Fruit fly (Drosophila melanogaster) whole organism, wandering third instar larva: ENCODE data around the gene CG43630.

Experiments
- Abd-B ChIP-seq: fragments of >200 bp; optimal IDR thresholded peaks from 2 replicates; lab custom pipeline; 2017; ENCODE audit warnings: missing biosample characterization, missing genetic modification characterization
- CG32264 ChIP-seq: fragments of 200-800 bp; sonication (Bioruptor generic); optimal IDR thresholded peaks from 2 replicates; lab custom pipeline; 2016; ENCODE audit warnings: missing biosample characterization, missing genetic modification characterization
- CG9705 ChIP-seq: fragments of 200-800 bp; sonication (Bioruptor generic); optimal IDR thresholded peaks from 2 replicates; lab custom pipeline; 2018; ENCODE audit warnings: missing biosample characterization, mild to moderate bottlenecking, missing genetic modification characterization
- CrebA ChIP-seq: fragments of 200-800 bp; sonication (Bioruptor generic); optimal IDR thresholded peaks from 2 replicates; lab custom pipeline; 2016; ENCODE audit warnings: missing biosample characterization, mild to moderate bottlenecking, missing genetic modification characterization, borderline replicate concordance
- Dfd ChIP-seq: fragments of >200 bp; optimal IDR thresholded peaks from 2 replicates; lab custom pipeline; 2017; ENCODE audit warnings: missing biosample characterization, missing genetic modification characterization
- Dif ChIP-seq: fragments of 200-275, 200-300 bp; sonication (Bioruptor generic); optimal IDR thresholded peaks from 2 replicates; lab custom pipeline; 2018; ENCODE audit warnings: missing biosample characterization, missing genetic modification characterization; ENCODE audit not compliant: partially characterized antibody
- HLH106 ChIP-seq: fragments of 200-800 bp; optimal IDR thresholded peaks from 3 replicates; lab custom pipeline; 2019; ENCODE audit warnings: missing biosample characterization, mild to moderate bottlenecking, missing genetic modification characterization, moderate library complexity
- Hr78 ChIP-seq: fragments of >200 bp; optimal IDR thresholded peaks from 2 replicates; lab custom pipeline; 2017; ENCODE audit warnings: missing biosample characterization, missing genetic modification characterization
- Jra ChIP-seq: sonication (Bioruptor generic); optimal IDR thresholded peaks from 2 replicates; lab custom pipeline; 2016; ENCODE audit warnings: missing biosample characterization, missing genetic modification characterization
- Myc ChIP-seq: fragments of >200 bp; optimal IDR thresholded peaks from 2 replicates; lab custom pipeline; 2017
- N ChIP-seq: fragments of >200 bp; optimal IDR thresholded peaks from 2 replicates; lab custom pipeline; 2018; ENCODE audit warnings: missing biosample characterization, missing external identifiers, missing genetic modification characterization
- Rel ChIP-seq, 2 experiments: fragments of 200-800 bp; sonication (Bioruptor generic) in 1 of 2; optimal IDR thresholded peaks; 2 replicates in 1 of 2; 3 replicates in 1 of 2; lab custom pipeline; 2016 to 2019; ENCODE audit warnings: mild to moderate bottlenecking in 2 of 2, missing biosample characterization in 2 of 2, missing genetic modification characterization in 2 of 2, moderate library complexity in 1 of 2
- Sp1 ChIP-seq: fragments of 200-800 bp; sonication (Bioruptor generic); optimal IDR thresholded peaks from 3 replicates; lab custom pipeline; 2019; ENCODE audit warnings: missing biosample characterization, mild to moderate bottlenecking, missing genetic modification characterization, moderate library complexity
- br ChIP-seq: fragments of 200-800 bp; sonication (Bioruptor generic); optimal IDR thresholded peaks from 2 replicates; lab custom pipeline; 2016; ENCODE audit warnings: missing biosample characterization, missing genetic modification characterization
- dl ChIP-seq, 2 experiments: fragments of 175-275, 200-275 bp in 1 of 2; fragments of 200-275 bp in 1 of 2; sonication (Bioruptor generic); optimal IDR thresholded peaks; lab custom pipeline; 2018; ENCODE audit warnings: mild to moderate bottlenecking in 2 of 2, missing biosample characterization in 2 of 2, missing genetic modification characterization in 2 of 2, moderate library complexity in 2 of 2; ENCODE audit not compliant: partially characterized antibody in 2 of 2, insufficient read depth in 1 of 2
- dmrt93B ChIP-seq: fragments of 200-800 bp; sonication (Bioruptor generic); optimal IDR thresholded peaks from 2 replicates; lab custom pipeline; 2018; ENCODE audit warnings: missing biosample characterization, mild to moderate bottlenecking, missing genetic modification characterization
- dsf ChIP-seq: sonication (Bioruptor generic); optimal IDR thresholded peaks from 2 replicates; lab custom pipeline; 2016; ENCODE audit warnings: missing biosample characterization, missing genetic modification characterization, borderline replicate concordance
- foxo ChIP-seq, 2 experiments: fragments of 200-800 bp; sonication (Bioruptor generic); optimal IDR thresholded peaks; 2 replicates in 1 of 2; 3 replicates in 1 of 2; lab custom pipeline; 2016 to 2017; ENCODE audit warnings: missing biosample characterization in 2 of 2, missing genetic modification characterization in 2 of 2
- fru ChIP-seq: fragments of 200-800 bp; sonication (Bioruptor generic); optimal IDR thresholded peaks from 3 replicates; lab custom pipeline; 2016; ENCODE audit warnings: missing biosample characterization, mild to moderate bottlenecking, missing genetic modification characterization
- h ChIP-seq: fragments of 200-800 bp; sonication (Bioruptor generic); optimal IDR thresholded peaks from 3 replicates; lab custom pipeline; 2016; ENCODE audit warnings: missing biosample characterization, mild to moderate bottlenecking, missing genetic modification characterization
- jim ChIP-seq: fragments of 175-275, 200-325 bp; sonication (Bioruptor generic); optimal IDR thresholded peaks from 2 replicates; lab custom pipeline; 2016; ENCODE audit warnings: missing biosample characterization, mild to moderate bottlenecking, missing genetic modification characterization
- lola ChIP-seq: fragments of >200 bp; optimal IDR thresholded peaks from 2 replicates; lab custom pipeline; 2017; ENCODE audit warnings: missing biosample characterization, missing genetic modification characterization
- pan ChIP-seq: fragments of >200 bp; optimal IDR thresholded peaks from 2 replicates; lab custom pipeline; 2017
- psq ChIP-seq: fragments of 200-800 bp; sonication (Bioruptor generic); optimal IDR thresholded peaks from 3 replicates; lab custom pipeline; 2017; ENCODE audit warnings: missing biosample characterization, mild to moderate bottlenecking, missing genetic modification characterization, moderate library complexity
- rgr ChIP-seq: fragments of 200-800 bp; sonication (Bioruptor generic); optimal IDR thresholded peaks from 3 replicates; lab custom pipeline; 2016; ENCODE audit warnings: missing biosample characterization, mild to moderate bottlenecking, missing genetic modification characterization
- sage ChIP-seq: fragments of 200-800 bp; sonication (Bioruptor generic); optimal IDR thresholded peaks from 2 replicates; lab custom pipeline; 2016; ENCODE audit warnings: missing biosample characterization, mild to moderate bottlenecking, missing genetic modification characterization
- sv ChIP-seq: fragments of 200-800 bp; sonication (Bioruptor generic); optimal IDR thresholded peaks from 3 replicates; lab custom pipeline; 2016; ENCODE audit warnings: missing biosample characterization, missing genetic modification characterization
- tai ChIP-seq: sonication (Bioruptor generic); optimal IDR thresholded peaks from 2 replicates; lab custom pipeline; 2016; ENCODE audit warnings: missing biosample characterization, missing genetic modification characterization
- usp ChIP-seq: fragments of >200 bp; optimal IDR thresholded peaks from 2 replicates; lab custom pipeline; 2017; ENCODE audit warnings: missing biosample characterization, missing genetic modification characterization
- woc ChIP-seq: sonication (Bioruptor generic); optimal IDR thresholded peaks from 2 replicates; lab custom pipeline; 2016; ENCODE audit warnings: missing biosample characterization, mild to moderate bottlenecking, missing genetic modification characterization

CG43630 gene

DNA sequence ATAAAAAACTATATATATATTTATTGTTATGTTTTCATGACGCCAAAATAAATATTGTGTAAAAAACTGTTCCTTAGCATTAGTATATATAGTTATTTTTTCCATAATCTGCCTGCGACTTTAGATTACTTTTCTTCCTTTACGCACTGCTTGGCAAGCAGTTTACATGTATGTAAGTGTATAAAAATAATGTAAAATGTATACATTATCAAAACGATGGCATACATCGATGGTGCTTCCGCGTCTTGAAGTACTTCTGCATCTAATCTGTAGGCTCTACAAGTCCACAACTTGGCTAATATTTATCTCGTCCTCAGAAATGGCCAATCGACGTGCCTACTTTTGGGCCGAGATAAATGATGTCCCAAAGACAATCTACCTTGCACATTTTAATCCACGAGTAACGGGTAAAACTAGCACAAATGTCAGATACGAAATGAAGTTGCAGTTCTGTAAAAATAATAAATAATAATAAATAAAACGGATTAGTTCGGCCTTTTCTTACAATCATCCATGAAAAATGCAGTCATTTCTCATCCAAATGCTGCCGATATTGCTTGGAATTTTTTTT lies 38.0 kb downstream of the CG43630 start, which contains the start of gene CG11608:
TSS of gene CG11608 (plus strand) at position 521 of the 571 bp plus-strand sequence.
- no peak for TF ChIP-seq usp (GFP tag; lab: Kevin White, UChicago)
- TF ChIP-seq jim (GFP tag; lab: Kevin White, UChicago): no peak
- no peak for TF ChIP-seq Rel (GFP tag; optimal IDR thresholded peaks at IDR 0.05; lab: Kevin White, UChicago)
- no peak for TF ChIP-seq Rel (tag; optimal IDR thresholded peaks at IDR 0.05; lab: Kevin White, UChicago)
- TF ChIP-seq lola: no peak
- TF ChIP-seq, all 38 proteins: peak for 0

DNA sequence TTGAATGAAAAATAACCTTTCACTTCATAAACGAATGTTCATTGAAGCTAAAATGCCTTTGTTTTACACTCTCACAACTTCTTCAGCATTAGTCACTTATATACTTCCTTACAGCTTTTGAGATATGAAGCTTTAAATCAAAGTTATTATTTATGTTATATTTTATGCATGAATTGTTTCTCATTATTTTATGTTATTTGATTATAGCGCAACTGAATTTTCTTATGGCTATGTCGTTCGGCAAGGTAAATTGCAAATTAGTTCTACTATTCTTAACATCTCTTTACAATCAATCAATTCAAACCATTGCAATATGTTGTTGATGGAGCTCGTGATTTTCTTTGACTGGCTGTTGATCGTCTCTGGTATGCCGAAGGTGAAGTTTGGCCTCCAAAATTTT lies 39.8 kb downstream of the CG43630 start, which contains the start of gene CG11600:
TSS of gene CG11600 (plus strand) at position 301 of the 400 bp plus-strand sequence.
- TF ChIP-seq Myc (no peak), jim (GFP tag; lab: Kevin White, UChicago) (no peak), tai (GFP tag; lab: Kevin White, UChicago) (no peak), psq (GFP tag; lab: Kevin White, UChicago) (no peak), fru (no peak), sage (GFP tag; lab: Kevin White, UChicago) (no peak), Hr78 (GFP tag; lab: Kevin White, UChicago) (no peak), Dif (GFP tag; lab: Kevin White, UChicago) (no peak), CG32264 (GFP tag; lab: Kevin White, UChicago) (no peak), CrebA (GFP tag; lab: Kevin White, UChicago) (no peak), foxo (GFP tag; optimal IDR thresholded peaks at IDR 0.05; lab: Kevin White, UChicago) (no peak), N (GFP tag; lab: Kevin White, UChicago) (no peak), CG9705 (GFP tag; lab: Kevin White, UChicago) (no peak), woc (no peak)

DNA sequence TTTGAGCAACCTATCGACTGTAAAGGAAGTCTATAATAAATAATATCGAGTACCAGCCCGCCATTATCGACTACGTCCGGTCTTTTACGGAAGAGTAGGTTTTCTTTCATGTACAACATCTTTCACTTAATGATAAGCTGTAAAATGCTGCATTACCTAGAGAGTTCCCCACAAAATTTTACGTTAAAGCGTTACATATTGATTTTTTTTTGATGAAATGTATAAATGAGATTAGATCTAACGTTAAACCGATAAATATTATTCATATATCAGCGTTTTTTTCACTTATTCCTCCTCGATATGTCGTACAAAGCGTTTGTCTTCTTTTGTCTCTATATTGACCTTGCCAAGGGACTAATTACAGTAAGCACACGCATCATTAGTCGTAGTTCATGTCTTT lies 41.4 kb downstream of the CG43630 start, which contains the start of gene CG11598:
TSS of gene CG11598 (plus strand) at position 301 of the 400 bp plus-strand sequence.
- TF ChIP-seq Sp1 (GFP tag; lab: Kevin White, UChicago) (no peak), pan (lab: Kevin White, UChicago) (no peak), dmrt93B (no peak), sage (GFP tag; lab: Kevin White, UChicago) (no peak)

DNA sequence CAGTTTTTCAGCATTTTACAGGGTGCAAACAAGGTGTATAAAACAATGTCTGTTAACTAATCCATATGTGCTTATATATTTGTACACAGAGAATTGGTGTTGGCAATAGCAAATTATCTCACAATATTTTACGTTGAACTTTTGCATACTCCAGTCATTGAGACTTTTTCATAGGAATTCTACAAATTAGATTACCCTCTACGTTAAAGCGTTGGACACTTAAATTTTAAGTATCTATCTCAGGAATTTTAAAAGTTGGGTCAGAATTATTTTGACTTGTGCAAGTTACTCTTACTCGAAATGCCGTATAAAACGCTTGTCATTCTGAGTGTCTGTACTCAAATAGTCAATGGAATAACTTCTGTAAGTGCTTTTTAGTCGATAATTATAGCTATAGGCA lies 43.0 kb downstream of the CG43630 start, which contains the start of gene CG18530:
TSS of gene CG18530 (plus strand) at position 301 of the 400 bp plus-strand sequence.
- TF ChIP-seq usp (GFP tag; lab: Kevin White, UChicago) (no peak), Jra (GFP tag; lab: Kevin White, UChicago) (no peak), CG32264 (GFP tag; lab: Kevin White, UChicago) (no peak), Dif (GFP tag; lab: Kevin White, UChicago) (no peak), CG9705 (GFP tag; lab: Kevin White, UChicago) (no peak), dl (GFP tag; optimal IDR thresholded peaks at IDR 0.05; lab: Kevin White, UChicago; ENCODE audit: insufficient read depth in 1 of 2, partially characterized antibody in 2 of 2) (no peak), Abd-B (no peak), dsf (GFP tag; lab: Kevin White, UChicago) (no peak), sv (GFP tag; lab: Kevin White, UChicago) (no peak), Dfd (GFP tag; lab: Kevin White, UChicago) (no peak), Rel (GFP tag; optimal IDR thresholded peaks at IDR 0.05; lab: Kevin White, UChicago) (no peak), Rel (tag; optimal IDR thresholded peaks at IDR 0.05; lab: Kevin White, UChicago) (no peak), Hr78 (GFP tag; lab: Kevin White, UChicago) (no peak), HLH106 (no peak), rgr (GFP tag; lab: Kevin White, UChicago) (no peak), dmrt93B (no peak), psq (GFP tag; lab: Kevin White, UChicago) (no peak), br (GFP tag; lab: Kevin White, UChicago) (no peak), woc (no peak)

- TF ChIP-seq sage (GFP tag; lab: Kevin White, UChicago) (peak; percentile 31), Rel (GFP tag; optimal IDR thresholded peaks at IDR 0.05; lab: Kevin White, UChicago) (no peak), Rel (tag; optimal IDR thresholded peaks at IDR 0.05; lab: Kevin White, UChicago) (peak; percentile 67), sv (GFP tag; lab: Kevin White, UChicago) (peak; percentile 35), Myc (peak; percentile 3), woc (peak; percentile 13), CG9705 (GFP tag; lab: Kevin White, UChicago) (peak; percentile 30), foxo (GFP tag; optimal IDR thresholded peaks at IDR 0.05; lab: Kevin White, UChicago) (peak in 1 of 2 experiments; percentile 64), CrebA (GFP tag; lab: Kevin White, UChicago) (no peak), psq (GFP tag; lab: Kevin White, UChicago) (peak; percentile 28), HLH106 (peak; percentile 60), h (GFP tag; lab: Kevin White, UChicago) (no peak), rgr (GFP tag; lab: Kevin White, UChicago) (no peak)
These were observed 45.7 kb downstream of the CG43630 start, which contains the start of gene Not10 for dm6 chr3R:12630369-12630768. Not10 (plus strand) TSS chr3R:12630647.
